Worm (Caenorhabditis elegans): ENCODE results near the gene abts-3.

- TF ChIP-seq snpc-4 (tag; optimal IDR thresholded peaks at IDR 0.05) (no peak), nhr-77 (tag; optimal IDR thresholded peaks at IDR 0.05) (no peak), pqm-1 (tag; optimal IDR thresholded peaks at IDR 0.05) (no peak), C34B4.2 (tag; optimal IDR thresholded peaks at IDR 0.05) (no peak), lin-15B (tag; optimal IDR thresholded peaks at IDR 0.05) (no peak)
These were observed 36.0 kb downstream of the abts-3 start for ce11 chrII:6168714-6169113.

All from whole organism, L1 larva.